Fruit fly (Drosophila melanogaster): ENCODE results near the gene Hmgcr.

Gene Hmgcr

dm6 chr3R:23772808-23773207 is 39.7 kb downstream of the Hmgcr start, which contains the start of gene tst (continued):
- peak; percentile 95 for TF ChIP-seq CG11085 (GFP tag; IDR thresholded peaks at IDR 0.05)
- peak; percentile 88 for TF ChIP-seq HmgZ (tag; optimal IDR thresholded peaks at IDR 0.05)
- peak; percentile 92 for TF ChIP-seq az2 (GFP tag; optimal IDR thresholded peaks at IDR 0.05)
- peak; percentile 96 for TF ChIP-seq CG14014 (GFP tag; IDR thresholded peaks at IDR 0.05)
- TF ChIP-seq slbo (GFP tag; IDR thresholded peaks at IDR 0.05), result peak; percentile 99
- no peak for TF ChIP-seq p53 (GFP tag; optimal IDR thresholded peaks at IDR 0.05)
- peak; percentile 93 for TF ChIP-seq fd96Cb (tag; optimal IDR thresholded peaks at IDR 0.05)
- TF ChIP-seq CG13424 (tag; optimal IDR thresholded peaks at IDR 0.05), result peak; percentile 92
- TF ChIP-seq sc (optimal IDR thresholded peaks at IDR 0.05), result no peak
- TF ChIP-seq sc (GFP tag; optimal IDR thresholded peaks at IDR 0.05), result peak; percentile 74
- peak; percentile 72 for TF ChIP-seq CG17802 (tag; optimal IDR thresholded peaks at IDR 0.05)
- TF ChIP-seq CG6654 (GFP tag; optimal IDR thresholded peaks at IDR 0.05), result peak; percentile 56
- TF ChIP-seq CG12104 (GFP tag; optimal IDR thresholded peaks at IDR 0.05), result peak; percentile 88
- peak; percentile 45 for TF ChIP-seq Mad (GFP tag; optimal IDR thresholded peaks at IDR 0.05)
- peak; percentile 92 for TF ChIP-seq Gsc (GFP tag; IDR thresholded peaks at IDR 0.05)
- no peak; the same call in 2 of the 3 replicates for TF ChIP-seq CG16813 (GFP tag; IDR thresholded peaks at IDR 0.05; ENCODE audit: partially characterized antibody)
- TF ChIP-seq Elba2 (GFP tag; optimal IDR thresholded peaks at IDR 0.05), result peak; percentile 18
- no peak for TF ChIP-seq CG5180 (GFP tag; optimal IDR thresholded peaks at IDR 0.05)
- TF ChIP-seq twi (tag; optimal IDR thresholded peaks at IDR 0.05), result peak; percentile 80
- TF ChIP-seq CG8281 (tag; optimal IDR thresholded peaks at IDR 0.05), result peak; percentile 68
- TF ChIP-seq CG6254 (GFP tag; optimal IDR thresholded peaks at IDR 0.05), result peak; percentile 75
- TF ChIP-seq fru (optimal IDR thresholded peaks at IDR 0.05), result no peak
- no peak for TF ChIP-seq CG8089 (GFP tag; optimal IDR thresholded peaks at IDR 0.05)
- TF ChIP-seq sob (GFP tag; IDR thresholded peaks at IDR 0.05), result peak; percentile 99
- no peak for TF ChIP-seq pros (GFP tag; optimal IDR thresholded peaks at IDR 0.05)
- no peak for TF ChIP-seq dm (GFP tag; optimal IDR thresholded peaks at IDR 0.05)
- peak; percentile 83 for TF ChIP-seq CG3065 (GFP tag; optimal IDR thresholded peaks at IDR 0.05)
- TF ChIP-seq CoRest (tag; optimal IDR thresholded peaks at IDR 0.05), result peak; percentile 94
- peak; percentile 89 for TF ChIP-seq CG16815 (GFP tag; optimal IDR thresholded peaks at IDR 0.05)
- TF ChIP-seq TFAM (GFP tag; optimal IDR thresholded peaks at IDR 0.05), result no peak
- peak; percentile 59 for TF ChIP-seq Sry-β (GFP tag; optimal IDR thresholded peaks at IDR 0.05)
- TF ChIP-seq crol (GFP tag; IDR thresholded peaks at IDR 0.05), result peak; percentile 53
- TF ChIP-seq HLHmδ (GFP tag; optimal IDR thresholded peaks at IDR 0.05), result no peak
- TF ChIP-seq CG6272 (GFP tag; IDR thresholded peaks at IDR 0.05), result peak; percentile 99
- TF ChIP-seq CG1024 (GFP tag; IDR thresholded peaks at IDR 0.05), result peak; percentile 86
- no peak for TF ChIP-seq ab (GFP tag; optimal IDR thresholded peaks at IDR 0.05)
- TF ChIP-seq vfl (GFP tag; optimal IDR thresholded peaks at IDR 0.05), result peak; percentile 35
- no peak for TF ChIP-seq bbx (GFP tag; IDR thresholded peaks at IDR 0.05; ENCODE audit: partially characterized antibody)
- TF ChIP-seq Tbp (GFP tag; optimal IDR thresholded peaks at IDR 0.05), result no peak
- TF ChIP-seq nau (GFP tag; optimal IDR thresholded peaks at IDR 0.05), result no peak
- peak; percentile 90 for TF ChIP-seq CG18599 (GFP tag; optimal IDR thresholded peaks at IDR 0.05)
- TF ChIP-seq H15 (GFP tag; IDR thresholded peaks at IDR 0.05), result peak; percentile 97
- TF ChIP-seq emc (GFP tag; optimal IDR thresholded peaks at IDR 0.05), result peak; percentile 3
- peak; percentile 1 for TF ChIP-seq CHES-1-like (GFP tag; optimal IDR thresholded peaks at IDR 0.05)
- TF ChIP-seq CG18262 (tag; optimal IDR thresholded peaks at IDR 0.05), result peak; percentile 94
- no peak for TF ChIP-seq CG9876 (GFP tag; optimal IDR thresholded peaks at IDR 0.05)
- TF ChIP-seq Aef1 (GFP tag; IDR thresholded peaks at IDR 0.05), result peak; percentile 97
- peak; percentile 94 for TF ChIP-seq CG17359 (tag; optimal IDR thresholded peaks at IDR 0.05)
- TF ChIP-seq sisA (GFP tag; IDR thresholded peaks at IDR 0.05), result peak; percentile 97
- TF ChIP-seq CG14667 (GFP tag; IDR thresholded peaks at IDR 0.05), result peak; percentile 98
- TF ChIP-seq sd (tag; optimal IDR thresholded peaks at IDR 0.05), result no peak
- no peak for TF ChIP-seq Hr39 (optimal IDR thresholded peaks at IDR 0.05)
- TF ChIP-seq HLH3B (GFP tag; IDR thresholded peaks at IDR 0.05), result peak; percentile 97
